Fruit fly (Drosophila melanogaster) whole organism, wandering third instar larva: ENCODE measurements around the gene CG13024.
A peak's percentile ranks its signal among the peaks of the same experiment; 100 is the strongest.

Experiments
- Abd-B ChIP-seq: fragments of >200 bp; optimal IDR thresholded peaks from 2 replicates; lab custom pipeline; 2017; ENCODE audit warnings: missing biosample characterization, missing genetic modification characterization
- CG32264 ChIP-seq: fragments of 200-800 bp; sonication (Bioruptor generic); optimal IDR thresholded peaks from 2 replicates; lab custom pipeline; 2016; ENCODE audit warnings: missing biosample characterization, missing genetic modification characterization
- CG9705 ChIP-seq: fragments of 200-800 bp; sonication (Bioruptor generic); optimal IDR thresholded peaks from 2 replicates; lab custom pipeline; 2018; ENCODE audit warnings: missing biosample characterization, mild to moderate bottlenecking, missing genetic modification characterization
- CrebA ChIP-seq: fragments of 200-800 bp; sonication (Bioruptor generic); optimal IDR thresholded peaks from 2 replicates; lab custom pipeline; 2016; ENCODE audit warnings: missing biosample characterization, mild to moderate bottlenecking, missing genetic modification characterization, borderline replicate concordance
- Dfd ChIP-seq: fragments of >200 bp; optimal IDR thresholded peaks from 2 replicates; lab custom pipeline; 2017; ENCODE audit warnings: missing biosample characterization, missing genetic modification characterization
- Dif ChIP-seq: fragments of 200-275, 200-300 bp; sonication (Bioruptor generic); optimal IDR thresholded peaks from 2 replicates; lab custom pipeline; 2018; ENCODE audit warnings: missing biosample characterization, missing genetic modification characterization; ENCODE audit not compliant: partially characterized antibody
- GATAd ChIP-seq: sonication (Bioruptor generic); optimal IDR thresholded peaks from 2 replicates; lab custom pipeline; 2016; ENCODE audit warnings: missing biosample characterization, missing genetic modification characterization
- HLH106 ChIP-seq: fragments of 200-800 bp; optimal IDR thresholded peaks from 3 replicates; lab custom pipeline; 2019; ENCODE audit warnings: missing biosample characterization, mild to moderate bottlenecking, missing genetic modification characterization, moderate library complexity
- Hnf4 ChIP-seq: fragments of 200-800 bp; sonication (Bioruptor generic); optimal IDR thresholded peaks from 2 replicates; lab custom pipeline; 2016; ENCODE audit warnings: missing biosample characterization, mild to moderate bottlenecking, missing genetic modification characterization
- Hr78 ChIP-seq: fragments of >200 bp; optimal IDR thresholded peaks from 2 replicates; lab custom pipeline; 2017; ENCODE audit warnings: missing biosample characterization, missing genetic modification characterization
- Hr83 ChIP-seq: fragments of 200-300 bp; sonication (Bioruptor generic); optimal IDR thresholded peaks from 2 replicates; lab custom pipeline; 2016; ENCODE audit warnings: missing biosample characterization, mild to moderate bottlenecking, missing genetic modification characterization, moderate library complexity; ENCODE audit not compliant: poor library complexity, severe bottlenecking
- Jra ChIP-seq: sonication (Bioruptor generic); optimal IDR thresholded peaks from 2 replicates; lab custom pipeline; 2016; ENCODE audit warnings: missing biosample characterization, missing genetic modification characterization
- Mio ChIP-seq: sonication (Bioruptor generic); optimal IDR thresholded peaks from 2 replicates; lab custom pipeline; 2016; ENCODE audit warnings: missing biosample characterization, missing genetic modification characterization
- Myc ChIP-seq: fragments of >200 bp; optimal IDR thresholded peaks from 2 replicates; lab custom pipeline; 2017
- N ChIP-seq: fragments of >200 bp; optimal IDR thresholded peaks from 2 replicates; lab custom pipeline; 2018; ENCODE audit warnings: missing biosample characterization, missing external identifiers, missing genetic modification characterization
- OdsH ChIP-seq: fragments of 200-800 bp; sonication (Bioruptor generic); optimal IDR thresholded peaks from 2 replicates; lab custom pipeline; 2016; ENCODE audit warnings: missing biosample characterization, mild to moderate bottlenecking, missing genetic modification characterization
- Rel ChIP-seq, 2 experiments: fragments of 200-800 bp; sonication (Bioruptor generic) in 1 of 2; optimal IDR thresholded peaks; 2 replicates in 1 of 2; 3 replicates in 1 of 2; lab custom pipeline; 2016 to 2019; ENCODE audit warnings: mild to moderate bottlenecking in 2 of 2, missing biosample characterization in 2 of 2, missing genetic modification characterization in 2 of 2, moderate library complexity in 1 of 2
- Sp1 ChIP-seq: fragments of 200-800 bp; sonication (Bioruptor generic); optimal IDR thresholded peaks from 3 replicates; lab custom pipeline; 2019; ENCODE audit warnings: missing biosample characterization, mild to moderate bottlenecking, missing genetic modification characterization, moderate library complexity
- Vsx2 ChIP-seq: fragments of 200-300, 225-300 bp; sonication (Bioruptor generic); optimal IDR thresholded peaks from 2 replicates; lab custom pipeline; 2018; ENCODE audit warnings: missing biosample characterization, missing genetic modification characterization; ENCODE audit not compliant: partially characterized antibody
- br ChIP-seq: fragments of 200-800 bp; sonication (Bioruptor generic); optimal IDR thresholded peaks from 2 replicates; lab custom pipeline; 2016; ENCODE audit warnings: missing biosample characterization, missing genetic modification characterization
- brk ChIP-seq: fragments of 200-800 bp; sonication (Bioruptor generic); optimal IDR thresholded peaks from 2 replicates; lab custom pipeline; 2016; ENCODE audit warnings: missing biosample characterization, mild to moderate bottlenecking, missing genetic modification characterization
- dl ChIP-seq, 2 experiments: fragments of 175-275, 200-275 bp in 1 of 2; fragments of 200-275 bp in 1 of 2; sonication (Bioruptor generic); optimal IDR thresholded peaks; lab custom pipeline; 2018; ENCODE audit warnings: mild to moderate bottlenecking in 2 of 2, missing biosample characterization in 2 of 2, missing genetic modification characterization in 2 of 2, moderate library complexity in 2 of 2; ENCODE audit not compliant: partially characterized antibody in 2 of 2, insufficient read depth in 1 of 2
- dmrt93B ChIP-seq: fragments of 200-800 bp; sonication (Bioruptor generic); optimal IDR thresholded peaks from 2 replicates; lab custom pipeline; 2018; ENCODE audit warnings: missing biosample characterization, mild to moderate bottlenecking, missing genetic modification characterization
- dsf ChIP-seq: sonication (Bioruptor generic); optimal IDR thresholded peaks from 2 replicates; lab custom pipeline; 2016; ENCODE audit warnings: missing biosample characterization, missing genetic modification characterization, borderline replicate concordance
- ey ChIP-seq: fragments of 200-800 bp; sonication (Bioruptor generic); optimal IDR thresholded peaks from 2 replicates; lab custom pipeline; 2016; ENCODE audit warnings: missing biosample characterization, missing genetic modification characterization
- foxo ChIP-seq, 2 experiments: fragments of 200-800 bp; sonication (Bioruptor generic); optimal IDR thresholded peaks; 2 replicates in 1 of 2; 3 replicates in 1 of 2; lab custom pipeline; 2016 to 2017; ENCODE audit warnings: missing biosample characterization in 2 of 2, missing genetic modification characterization in 2 of 2
- fru ChIP-seq: fragments of 200-800 bp; sonication (Bioruptor generic); optimal IDR thresholded peaks from 3 replicates; lab custom pipeline; 2016; ENCODE audit warnings: missing biosample characterization, mild to moderate bottlenecking, missing genetic modification characterization
- h ChIP-seq: fragments of 200-800 bp; sonication (Bioruptor generic); optimal IDR thresholded peaks from 3 replicates; lab custom pipeline; 2016; ENCODE audit warnings: missing biosample characterization, mild to moderate bottlenecking, missing genetic modification characterization
- jim ChIP-seq: fragments of 175-275, 200-325 bp; sonication (Bioruptor generic); optimal IDR thresholded peaks from 2 replicates; lab custom pipeline; 2016; ENCODE audit warnings: missing biosample characterization, mild to moderate bottlenecking, missing genetic modification characterization
- lola ChIP-seq: fragments of >200 bp; optimal IDR thresholded peaks from 2 replicates; lab custom pipeline; 2017; ENCODE audit warnings: missing biosample characterization, missing genetic modification characterization
- pan ChIP-seq: fragments of >200 bp; optimal IDR thresholded peaks from 2 replicates; lab custom pipeline; 2017
- psq ChIP-seq: fragments of 200-800 bp; sonication (Bioruptor generic); optimal IDR thresholded peaks from 3 replicates; lab custom pipeline; 2017; ENCODE audit warnings: missing biosample characterization, mild to moderate bottlenecking, missing genetic modification characterization, moderate library complexity
- rgr ChIP-seq: fragments of 200-800 bp; sonication (Bioruptor generic); optimal IDR thresholded peaks from 3 replicates; lab custom pipeline; 2016; ENCODE audit warnings: missing biosample characterization, mild to moderate bottlenecking, missing genetic modification characterization
- sage ChIP-seq: fragments of 200-800 bp; sonication (Bioruptor generic); optimal IDR thresholded peaks from 2 replicates; lab custom pipeline; 2016; ENCODE audit warnings: missing biosample characterization, mild to moderate bottlenecking, missing genetic modification characterization
- sv ChIP-seq: fragments of 200-800 bp; sonication (Bioruptor generic); optimal IDR thresholded peaks from 3 replicates; lab custom pipeline; 2016; ENCODE audit warnings: missing biosample characterization, missing genetic modification characterization
- tai ChIP-seq: sonication (Bioruptor generic); optimal IDR thresholded peaks from 2 replicates; lab custom pipeline; 2016; ENCODE audit warnings: missing biosample characterization, missing genetic modification characterization
- usp ChIP-seq: fragments of >200 bp; optimal IDR thresholded peaks from 2 replicates; lab custom pipeline; 2017; ENCODE audit warnings: missing biosample characterization, missing genetic modification characterization
- woc ChIP-seq: sonication (Bioruptor generic); optimal IDR thresholded peaks from 2 replicates; lab custom pipeline; 2016; ENCODE audit warnings: missing biosample characterization, mild to moderate bottlenecking, missing genetic modification characterization

CG13024 gene

dm6 chr3L:16804627-16805026, 24.2 kb downstream of the CG13024 start, which contains the start of gene nudC:
nudC (plus strand) TSS chr3L:16804994.
- TF ChIP-seq Rel (GFP tag; optimal IDR thresholded peaks at IDR 0.05; lab: Kevin White, UChicago) (no peak), Rel (tag; optimal IDR thresholded peaks at IDR 0.05; lab: Kevin White, UChicago) (peak; percentile 9), jim (no peak), GATAd (GFP tag; lab: Kevin White, UChicago) (no peak), Sp1 (GFP tag; lab: Kevin White, UChicago) (no peak), dl (GFP tag; optimal IDR thresholded peaks at IDR 0.05; lab: Kevin White, UChicago; ENCODE audit: insufficient read depth in 1 of 2, partially characterized antibody in 2 of 2) (no peak)

dm6 chr3L:16803708-16804350, 25.0 kb downstream of the CG13024 start:
- TF ChIP-seq h (GFP tag; lab: Kevin White, UChicago) (peak; percentile 72), Myc (lab: Kevin White, UChicago) (no peak), Sp1 (GFP tag; lab: Kevin White, UChicago) (peak; percentile 73), usp (GFP tag; lab: Kevin White, UChicago) (no peak), Abd-B (GFP tag; lab: Kevin White, UChicago) (no peak), Vsx2 (GFP tag; lab: Kevin White, UChicago) (no peak), Hr83 (GFP tag; lab: Kevin White, UChicago) (peak; percentile 48), GATAd (GFP tag; lab: Kevin White, UChicago) (no peak), Mio (peak; percentile 16), brk (GFP tag; lab: Kevin White, UChicago) (no peak), psq (GFP tag; lab: Kevin White, UChicago) (no peak), dl (GFP tag; optimal IDR thresholded peaks at IDR 0.05; lab: Kevin White, UChicago; ENCODE audit: insufficient read depth in 1 of 2, partially characterized antibody in 2 of 2) (peak in 1 of 2 experiments; percentile 69), HLH106 (peak; percentile 59), sage (GFP tag; lab: Kevin White, UChicago) (no peak), jim (no peak), Dfd (GFP tag; lab: Kevin White, UChicago) (no peak), OdsH (peak; percentile 25), Jra (no peak), woc (GFP tag; lab: Kevin White, UChicago) (no peak), foxo (GFP tag; optimal IDR thresholded peaks at IDR 0.05; lab: Kevin White, UChicago) (peak; percentile 22 to 27), ey (no peak), Hnf4 (GFP tag; lab: Kevin White, UChicago) (peak; percentile 43), Rel (GFP tag; optimal IDR thresholded peaks at IDR 0.05; lab: Kevin White, UChicago) (no peak), Rel (tag; optimal IDR thresholded peaks at IDR 0.05; lab: Kevin White, UChicago) (peak; percentile 81), Hr78 (GFP tag; lab: Kevin White, UChicago) (no peak), Dif (GFP tag; lab: Kevin White, UChicago) (no peak), rgr (peak; percentile 54), lola (GFP tag; lab: Kevin White, UChicago) (no peak), tai (GFP tag; lab: Kevin White, UChicago) (no peak), CG9705 (GFP tag; lab: Kevin White, UChicago) (peak; percentile 7), dsf (no peak), sv (GFP tag; lab: Kevin White, UChicago) (no peak), br (GFP tag; lab: Kevin White, UChicago) (peak; percentile 90), CrebA (GFP tag; lab: Kevin White, UChicago) (peak; percentile 84), pan (lab: Kevin White, UChicago) (no peak), N (GFP tag; lab: Kevin White, UChicago) (no peak), CG32264 (no peak), dmrt93B (GFP tag; lab: Kevin White, UChicago) (no peak), fru (GFP tag; lab: Kevin White, UChicago) (peak; percentile 52)
